Worm (Caenorhabditis elegans) whole organism, L2 larva: ENCODE measurements around the gene F55A4.3.
A peak's percentile ranks its signal among the peaks of the same experiment; 100 is the strongest.

ENCODE experiments used
- C34F6.9 ChIP-seq: fragments of 150-350 bp; optimal IDR thresholded peaks from 2 replicates; lab custom pipeline; 2014; ENCODE audit warnings: missing biosample characterization, missing genetic modification characterization
- F13H6.1 ChIP-seq: sonication (generic microtip); optimal IDR thresholded peaks from 2 replicates; lab custom pipeline; 2016; ENCODE audit warnings: missing genetic modification characterization, missing compliant biosample characterization
- R02D3.7 ChIP-seq: fragments of 150-350 bp; optimal IDR thresholded peaks from 2 replicates; lab custom pipeline; 2014; ENCODE audit warnings: missing biosample characterization, missing genetic modification characterization
- Y55F3AM.14 ChIP-seq: fragments of 200-800 bp; sonication (Bioruptor generic); optimal IDR thresholded peaks from 2 replicates; lab custom pipeline; 2018; ENCODE audit warnings: mild to moderate bottlenecking, missing genetic modification characterization, missing compliant biosample characterization
- alr-1 ChIP-seq: fragments of 150-350 bp; optimal IDR thresholded peaks from 2 replicates; lab custom pipeline; 2014; ENCODE audit warnings: missing biosample characterization, missing genetic modification characterization
- aly-2 ChIP-seq: fragments of 150-350 bp; optimal IDR thresholded peaks from 2 replicates; lab custom pipeline; 2014; ENCODE audit warnings: missing biosample characterization, missing genetic modification characterization
- ama-1 ChIP-seq: fragments of 150-350 bp; optimal IDR thresholded peaks from 2 replicates; lab custom pipeline; 2018; ENCODE audit warnings: inconsistent platforms
- blmp-1 ChIP-seq: sonication (generic microtip); optimal IDR thresholded peaks from 2 replicates; lab custom pipeline; 2017; ENCODE audit warnings: missing genetic modification characterization, mild to moderate bottlenecking, missing compliant biosample characterization, antibody characterized with exemption, moderate library complexity; ENCODE audit not compliant: insufficient read depth
- ceh-16 ChIP-seq: fragments of 150-350 bp; optimal IDR thresholded peaks from 2 replicates; lab custom pipeline; 2014; ENCODE audit warnings: missing biosample characterization, missing genetic modification characterization
- ceh-82 ChIP-seq: fragments of 150-350 bp; optimal IDR thresholded peaks from 2 replicates; lab custom pipeline; 2014; ENCODE audit warnings: missing biosample characterization, missing genetic modification characterization
- crh-2 ChIP-seq: sonication (generic microtip); optimal IDR thresholded peaks from 2 replicates; lab custom pipeline; 2017; ENCODE audit warnings: missing biosample characterization, missing genetic modification characterization
- dmd-4 ChIP-seq: sonication (generic microtip); optimal IDR thresholded peaks from 2 replicates; lab custom pipeline; 2017; ENCODE audit warnings: missing biosample characterization, missing genetic modification characterization
- egl-27 ChIP-seq: sonication (generic microtip); optimal IDR thresholded peaks from 3 replicates; lab custom pipeline; 2017; ENCODE audit warnings: missing biosample characterization, missing genetic modification reagents, missing genetic modification characterization
- elt-1 ChIP-seq: fragments of 150-350 bp; optimal IDR thresholded peaks from 2 replicates; lab custom pipeline; 2014; ENCODE audit warnings: missing biosample characterization, missing genetic modification characterization
- fos-1 ChIP-seq: fragments of 150-350 bp; optimal IDR thresholded peaks from 2 replicates; lab custom pipeline; 2014; ENCODE audit warnings: missing biosample characterization, missing genetic modification characterization
- gmeb-1 ChIP-seq: fragments of 150-350 bp; optimal IDR thresholded peaks from 2 replicates; lab custom pipeline; 2014; ENCODE audit warnings: missing biosample characterization, missing genetic modification characterization
- lin-11 ChIP-seq: fragments of 150-350 bp; sonication (generic microtip); optimal IDR thresholded peaks from 2 replicates; lab custom pipeline; 2014; ENCODE audit warnings: missing biosample characterization, missing genetic modification characterization, inconsistent platforms, mixed read lengths
- lin-13 ChIP-seq: fragments of 150-350 bp; optimal IDR thresholded peaks from 2 replicates; lab custom pipeline; 2014; ENCODE audit warnings: missing biosample characterization, missing genetic modification reagents, missing genetic modification characterization
- lsy-2 ChIP-seq, 2 experiments: fragments of 150-350 bp in 1 of 2; sonication (generic microtip) in 1 of 2; optimal IDR thresholded peaks; 2 replicates each; lab custom pipeline; 2014 to 2017; ENCODE audit warnings: missing biosample characterization in 2 of 2, missing genetic modification characterization in 2 of 2
- mab-5 ChIP-seq: fragments of 150-350 bp; optimal IDR thresholded peaks from 2 replicates; lab custom pipeline; 2014; ENCODE audit warnings: missing biosample characterization, missing genetic modification characterization
- mbf-1 ChIP-seq: sonication (generic microtip); optimal IDR thresholded peaks from 2 replicates; lab custom pipeline; 2017; ENCODE audit warnings: missing biosample characterization, missing genetic modification characterization
- nhr-10 ChIP-seq: sonication (generic microtip); optimal IDR thresholded peaks from 2 replicates; lab custom pipeline; 2017; ENCODE audit warnings: missing biosample characterization, missing genetic modification characterization
- nhr-11 ChIP-seq: fragments of 150-350 bp; optimal IDR thresholded peaks from 2 replicates; lab custom pipeline; 2014; ENCODE audit warnings: missing biosample characterization, missing genetic modification characterization
- nhr-12 ChIP-seq: fragments of 150-350 bp; optimal IDR thresholded peaks from 2 replicates; lab custom pipeline; 2014; ENCODE audit warnings: missing biosample characterization, missing genetic modification characterization
- nhr-129 ChIP-seq: fragments of 150-350 bp; optimal IDR thresholded peaks from 2 replicates; lab custom pipeline; 2014; ENCODE audit warnings: missing biosample characterization, missing genetic modification characterization
- nhr-21 ChIP-seq: fragments of 150-350 bp; optimal IDR thresholded peaks from 2 replicates; lab custom pipeline; 2014; ENCODE audit warnings: missing biosample characterization, missing genetic modification characterization
- nhr-23 ChIP-seq: fragments of 150-350 bp; optimal IDR thresholded peaks from 2 replicates; lab custom pipeline; 2014; ENCODE audit warnings: missing biosample characterization, missing genetic modification reagents, missing genetic modification characterization
- nhr-237 ChIP-seq: fragments of 150-350 bp; optimal IDR thresholded peaks from 2 replicates; lab custom pipeline; 2014; ENCODE audit warnings: missing biosample characterization, missing genetic modification characterization
- nhr-25 ChIP-seq: fragments of 150-350 bp; sonication (generic microtip); optimal IDR thresholded peaks from 3 replicates; lab custom pipeline; 2014; ENCODE audit warnings: missing biosample characterization, missing genetic modification characterization
- nhr-6 ChIP-seq: fragments of 150-350 bp; optimal IDR thresholded peaks from 2 replicates; lab custom pipeline; 2014; ENCODE audit warnings: missing biosample characterization, missing genetic modification characterization
- peb-1 ChIP-seq: fragments of 150-350 bp; optimal IDR thresholded peaks from 2 replicates; lab custom pipeline; 2014; ENCODE audit warnings: missing biosample characterization, missing genetic modification characterization
- sem-4 ChIP-seq: fragments of 150-350 bp; optimal IDR thresholded peaks from 2 replicates; lab custom pipeline; 2014; ENCODE audit warnings: missing biosample characterization, missing genetic modification reagents, missing genetic modification characterization
- skn-1 ChIP-seq: sonication (generic microtip); optimal IDR thresholded peaks from 2 replicates; lab custom pipeline; 2017; ENCODE audit warnings: missing biosample characterization, missing genetic modification characterization
- sma-9 ChIP-seq, 2 experiments: fragments of 150-350 bp in 1 of 2; sonication (generic microtip) in 1 of 2; optimal IDR thresholded peaks; 2 replicates each; lab custom pipeline; 2014 to 2016; ENCODE audit warnings: missing genetic modification characterization in 2 of 2, mild to moderate bottlenecking in 1 of 2, missing biosample characterization in 1 of 2, missing compliant biosample characterization in 1 of 2, missing genetic modification reagents in 1 of 2, moderate library complexity in 1 of 2
- unc-55 ChIP-seq: fragments of 150-350 bp; sonication (generic microtip); optimal IDR thresholded peaks from 3 replicates; lab custom pipeline; 2014; ENCODE audit warnings: missing biosample characterization, missing genetic modification reagents, missing genetic modification characterization
- unc-62 ChIP-seq: fragments of 150-350 bp; optimal IDR thresholded peaks from 2 replicates; lab custom pipeline; 2014; ENCODE audit warnings: missing biosample characterization, missing genetic modification reagents, missing genetic modification characterization
- zag-1 ChIP-seq: fragments of 150-350 bp; optimal IDR thresholded peaks from 2 replicates; lab custom pipeline; 2014; ENCODE audit warnings: missing biosample characterization, missing genetic modification characterization
- ztf-1 ChIP-seq: fragments of 200-800 bp; sonication (Bioruptor generic); conservative IDR thresholded peaks from 2 replicates; pipeline ENCODE4 v1.3.6; 2022; ENCODE audit warnings: missing genetic modification characterization, missing compliant biosample characterization
- ztf-11 ChIP-seq: sonication (generic microtip); optimal IDR thresholded peaks from 2 replicates; lab custom pipeline; 2017; ENCODE audit warnings: missing biosample characterization, missing genetic modification characterization

The F55A4.3 gene

DNA sequence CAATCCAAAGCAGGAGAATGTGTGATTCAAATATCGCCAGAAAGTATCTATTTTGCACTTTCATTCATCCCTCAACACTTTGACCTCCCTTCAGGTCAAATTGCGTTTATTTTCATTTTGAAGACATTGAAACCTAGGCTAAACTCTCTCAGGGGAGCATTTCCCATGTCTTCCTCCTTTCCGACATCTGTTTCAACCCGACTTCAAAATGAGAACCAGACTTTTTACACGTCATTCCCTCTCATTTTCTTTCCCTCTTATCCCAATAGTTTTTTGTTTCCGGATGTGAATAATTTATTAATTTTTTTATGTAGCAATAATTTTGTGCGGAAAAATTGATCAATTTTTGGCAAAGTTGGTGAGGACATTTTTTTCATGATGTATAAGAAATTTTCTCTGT is 28.1 kb upstream of the F55A4.3 start:
- TF ChIP-seq C34F6.9 (no peak), nhr-11 (tag; lab: Kevin White, UChicago) (no peak), nhr-12 (tag; lab: Kevin White, UChicago) (no peak), Y55F3AM.14 (no peak), aly-2 (no peak), dmd-4 (tag; lab: Kevin White, UChicago) (no peak), ztf-11 (tag; lab: Kevin White, UChicago) (no peak), skn-1 (tag; lab: Kevin White, UChicago) (no peak)

DNA sequence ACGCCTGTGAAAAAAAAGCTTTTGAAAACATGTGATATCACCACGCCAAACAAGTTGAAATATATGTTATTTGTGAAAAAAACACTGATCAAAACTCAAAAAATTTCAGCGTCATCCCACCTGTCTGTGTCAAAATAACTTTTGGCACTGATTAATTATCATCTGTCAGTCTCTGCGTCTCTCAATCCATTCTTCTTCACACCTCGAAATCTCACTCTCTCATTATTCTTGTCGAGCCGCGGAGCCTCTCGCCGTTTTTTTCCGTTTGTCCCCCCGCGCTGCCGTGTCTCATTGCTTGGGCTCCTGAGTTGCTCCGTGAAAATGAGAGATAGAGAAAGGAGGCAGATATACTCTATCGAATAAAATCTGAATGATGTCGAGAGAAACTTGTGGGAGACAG is 26.1 kb upstream of the F55A4.3 start:
- TF ChIP-seq egl-27 (tag; lab: Kevin White, UChicago) (no peak), nhr-129 (tag; lab: Kevin White, UChicago) (peak; percentile 51), unc-55 (GFP tag; lab: Kevin White, UChicago) (no peak), blmp-1 (tag; lab: Kevin White, UChicago) (no peak), gmeb-1 (tag; lab: Kevin White, UChicago) (no peak), elt-1 (tag; lab: Kevin White, UChicago) (no peak), mbf-1 (tag; lab: Kevin White, UChicago) (no peak), nhr-237 (no peak), crh-2 (no peak), C34F6.9 (peak; percentile 42), nhr-21 (tag; lab: Kevin White, UChicago) (no peak), nhr-11 (tag; lab: Kevin White, UChicago) (no peak), peb-1 (tag; lab: Kevin White, UChicago) (no peak), nhr-10 (tag; lab: Kevin White, UChicago) (no peak), sma-9 (GFP tag; optimal IDR thresholded peaks at IDR 0.05; lab: Kevin White, UChicago) (peak; percentile 45), sma-9 (tag; optimal IDR thresholded peaks at IDR 0.05; lab: Kevin White, UChicago) (no peak), nhr-23 (tag; lab: Kevin White, UChicago) (no peak), ceh-16 (tag; lab: Kevin White, UChicago) (no peak), R02D3.7 (tag; lab: Kevin White, UChicago) (no peak), fos-1 (no peak), alr-1 (tag; lab: Kevin White, UChicago) (no peak), lin-13 (no peak), lin-11 (tag; lab: Kevin White, UChicago) (peak; percentile 12), lsy-2 (tag; optimal IDR thresholded peaks at IDR 0.05; lab: Kevin White, UChicago) (peak in 1 of 2 experiments; percentile 24), aly-2 (no peak), ztf-11 (tag; lab: Kevin White, UChicago) (no peak), nhr-6 (tag; lab: Kevin White, UChicago) (no peak), unc-62 (GFP tag; lab: Kevin White, UChicago) (no peak), skn-1 (tag; lab: Kevin White, UChicago) (no peak), ztf-1 (GFP tag; lab: Robert Waterston, UW) (no peak), mab-5 (tag; lab: Kevin White, UChicago) (peak; percentile 28), ama-1 (lab: Kevin White, UChicago) (no peak), zag-1 (tag; lab: Kevin White, UChicago) (no peak), F13H6.1 (peak; percentile 69), sem-4 (tag; lab: Kevin White, UChicago) (peak; percentile 43)

DNA sequence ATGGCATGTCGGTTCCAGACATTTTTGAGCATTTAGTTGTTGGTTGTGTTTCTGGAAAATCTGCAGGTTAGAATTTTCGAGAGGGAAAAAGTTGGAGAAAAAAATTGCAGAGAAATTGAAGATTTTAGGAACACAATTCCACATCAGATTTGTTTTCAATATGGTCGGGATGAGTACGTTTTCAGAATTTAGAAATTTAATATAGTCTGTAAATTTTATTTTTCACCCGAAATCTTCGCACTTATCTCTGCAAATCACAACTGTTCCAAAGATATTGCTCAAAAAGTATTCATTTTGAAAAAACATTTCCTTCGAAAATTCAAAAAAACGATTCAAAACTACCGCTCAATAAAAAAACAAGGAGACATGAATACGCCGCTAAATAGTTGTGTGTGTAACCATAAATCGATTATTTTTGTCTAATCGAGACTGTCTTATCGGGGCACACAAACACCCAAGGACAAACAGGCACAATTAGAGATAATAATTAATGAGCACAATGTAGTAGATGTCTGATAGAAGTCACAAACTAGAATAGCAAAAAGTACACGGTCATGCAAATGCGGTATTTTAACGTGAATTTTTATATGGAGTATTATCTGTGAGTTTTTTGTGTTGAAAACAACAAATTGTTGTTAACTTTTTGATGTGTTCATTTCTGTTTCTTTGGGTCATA is 21.4 kb upstream of the F55A4.3 start, which contains the start of gene vpat-1:
vpat-1 (minus strand) TSS at position 51 of the 676 bp plus-strand sequence.
- TF ChIP-seq fos-1 (peak; percentile 63), F13H6.1 (no peak), crh-2 (peak; percentile 45), mbf-1 (tag; lab: Kevin White, UChicago) (no peak)

DNA sequence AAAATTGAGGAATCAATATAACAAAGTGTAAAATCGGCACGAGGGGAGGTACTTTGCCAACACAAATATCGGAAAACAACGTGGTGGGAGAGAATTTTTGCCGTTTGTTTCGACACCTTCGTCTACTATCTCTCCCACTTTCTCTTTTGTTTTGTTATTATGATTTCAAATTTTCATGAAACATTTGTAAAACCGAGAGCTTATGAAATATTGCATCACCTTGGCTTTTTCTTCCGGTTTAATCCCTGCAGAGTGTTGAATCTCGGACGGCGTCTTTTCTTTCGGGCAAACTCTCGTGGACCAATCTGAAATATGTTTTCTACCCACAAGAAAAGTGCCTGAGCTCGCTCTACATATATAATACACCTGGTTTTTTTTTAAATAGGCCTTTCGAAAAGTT is 19.4 kb upstream of the F55A4.3 start:
- TF ChIP-seq C34F6.9 (no peak), zag-1 (tag; lab: Kevin White, UChicago) (no peak), nhr-25 (tag; lab: Kevin White, UChicago) (no peak), fos-1 (no peak), ceh-82 (tag; lab: Kevin White, UChicago) (no peak), nhr-129 (tag; lab: Kevin White, UChicago) (peak; percentile 93), aly-2 (no peak), elt-1 (tag; lab: Kevin White, UChicago) (no peak)
